Worm (Caenorhabditis elegans) whole organism, young adult: ENCODE results near the gene hap-1.

Source experiments
- F10E7.11 ChIP-seq: sonication (generic microtip); optimal IDR thresholded peaks from 2 replicates; lab custom pipeline; 2017; ENCODE audit warnings: mild to moderate bottlenecking, missing genetic modification characterization, moderate library complexity, missing compliant biosample characterization
- F23B12.7 ChIP-seq: sonication (generic microtip); optimal IDR thresholded peaks from 2 replicates; lab custom pipeline; 2017; ENCODE audit warnings: missing genetic modification characterization, mild to moderate bottlenecking, missing compliant biosample characterization, antibody characterized with exemption, moderate library complexity; ENCODE audit not compliant: insufficient read depth
- F33H1.4 ChIP-seq: fragments of 200-800 bp; sonication (Bioruptor generic); IDR thresholded peaks from 2 replicates; pipeline ENCODE4 v1.3.6; 2022; ENCODE audit warnings: missing genetic modification reagents, missing genetic modification characterization, missing compliant biosample characterization
- F37B4.10 ChIP-seq: fragments of 200-800 bp; sonication (Bioruptor generic); IDR thresholded peaks from 2 replicates; pipeline ENCODE4 v1.3.6; 2022; ENCODE audit warnings: missing genetic modification characterization, missing compliant biosample characterization
- F39B2.1 ChIP-seq: fragments of 200-800 bp; sonication (Bioruptor generic); IDR thresholded peaks from 2 replicates; pipeline ENCODE4 v1.3.6; 2022; ENCODE audit warnings: missing genetic modification reagents, missing genetic modification characterization, missing compliant biosample characterization
- F52B5.7 ChIP-seq: sonication (generic microtip); optimal IDR thresholded peaks from 2 replicates; lab custom pipeline; 2016; ENCODE audit warnings: mild to moderate bottlenecking, missing genetic modification characterization, missing compliant biosample characterization
- F57C9.4 ChIP-seq: sonication (generic microtip); optimal IDR thresholded peaks from 2 replicates; lab custom pipeline; 2017; ENCODE audit warnings: mild to moderate bottlenecking, missing genetic modification characterization, missing compliant biosample characterization
- Y53G8AR.9 ChIP-seq: fragments of 200-800 bp; sonication (Bioruptor generic); conservative IDR thresholded peaks from 2 replicates; pipeline ENCODE4 v1.3.6; 2022; ENCODE audit warnings: missing genetic modification reagents, missing genetic modification characterization, missing compliant biosample characterization
- Y79H2A.3 ChIP-seq: fragments of 200-800 bp; sonication (Bioruptor generic); conservative IDR thresholded peaks from 2 replicates; pipeline ENCODE4 v1.3.6; 2022; ENCODE audit warnings: missing genetic modification reagents, missing genetic modification characterization, missing compliant biosample characterization
- Y95B8A.8 ChIP-seq: fragments of 200-800 bp; sonication (Bioruptor generic); IDR thresholded peaks from 2 replicates; pipeline ENCODE4 v1.3.6; 2022; ENCODE audit warnings: missing genetic modification reagents, missing genetic modification characterization, missing compliant biosample characterization
- athp-1 ChIP-seq: sonication (generic microtip); optimal IDR thresholded peaks from 2 replicates; lab custom pipeline; 2017; ENCODE audit warnings: mild to moderate bottlenecking, missing genetic modification characterization, missing compliant biosample characterization
- cebp-2 ChIP-seq: fragments of 200-800 bp; sonication (Bioruptor generic); IDR thresholded peaks from 2 replicates; pipeline ENCODE4 v1.3.6; 2022; ENCODE audit warnings: missing genetic modification characterization, missing compliant biosample characterization
- ceh-91 ChIP-seq: fragments of 200-800 bp; sonication (Bioruptor generic); IDR thresholded peaks from 2 replicates; pipeline ENCODE4 v1.3.6; 2022; ENCODE audit warnings: missing genetic modification reagents, missing genetic modification characterization, missing compliant biosample characterization
- die-1 ChIP-seq: sonication (generic microtip); optimal IDR thresholded peaks from 2 replicates; lab custom pipeline; 2016; ENCODE audit warnings: missing genotype, mild to moderate bottlenecking, missing genetic modification characterization, missing compliant biosample characterization
- dox-1 ChIP-seq: fragments of 200-800 bp; sonication (Bioruptor generic); IDR thresholded peaks from 2 replicates; pipeline ENCODE4 v1.3.6; 2022; ENCODE audit warnings: missing genetic modification reagents, missing genetic modification characterization, missing compliant biosample characterization
- dpff-1 ChIP-seq: sonication (generic microtip); optimal IDR thresholded peaks from 2 replicates; lab custom pipeline; 2017; ENCODE audit warnings: mild to moderate bottlenecking, missing genetic modification characterization, missing compliant biosample characterization
- ekl-4 ChIP-seq: fragments of 200-800 bp; sonication (Bioruptor generic); IDR thresholded peaks from 2 replicates; pipeline ENCODE4 v1.3.6; 2022; ENCODE audit warnings: missing genetic modification reagents, missing genetic modification characterization, missing compliant biosample characterization
- ets-4 ChIP-seq: fragments of 200-800 bp; sonication (Bioruptor generic); optimal IDR thresholded peaks from 2 replicates; lab custom pipeline; 2018; ENCODE audit warnings: mild to moderate bottlenecking, missing genetic modification characterization, missing compliant biosample characterization
- him-1 ChIP-seq: sonication (generic microtip); optimal IDR thresholded peaks from 2 replicates; lab custom pipeline; 2016; ENCODE audit warnings: missing genotype, missing genetic modification reagents, missing genetic modification characterization, missing compliant biosample characterization
- hlh-26 ChIP-seq: fragments of 200-800 bp; sonication (Bioruptor generic); conservative IDR thresholded peaks from 2 replicates; pipeline ENCODE4 v1.3.6; 2022; ENCODE audit warnings: missing genetic modification reagents, missing genetic modification characterization, missing compliant biosample characterization
- hmg-1.2 ChIP-seq: fragments of 200-800 bp; sonication (Bioruptor generic); IDR thresholded peaks from 2 replicates; pipeline ENCODE4 v1.3.6; 2022; ENCODE audit warnings: missing genetic modification reagents, missing genetic modification characterization, missing compliant biosample characterization
- hmg-20 ChIP-seq: fragments of 200-800 bp; sonication (Bioruptor generic); IDR thresholded peaks from 2 replicates; pipeline ENCODE4 v1.3.6; 2022; ENCODE audit warnings: missing genetic modification reagents, missing genetic modification characterization, missing compliant biosample characterization
- hsf-1 ChIP-seq: fragments of 200-800 bp; sonication (Bioruptor generic); IDR thresholded peaks from 2 replicates; pipeline ENCODE4 v1.3.6; 2022; ENCODE audit warnings: missing genetic modification reagents, missing genetic modification characterization, missing compliant biosample characterization
- let-607 ChIP-seq, 2 experiments: fragments of 200-800 bp in 1 of 2; sonication (Bioruptor generic) in 1 of 2; sonication (generic microtip) in 1 of 2; optimal IDR thresholded peaks; 2 replicates each; lab custom pipeline; 2016 to 2018; ENCODE audit warnings: mild to moderate bottlenecking in 2 of 2, missing compliant biosample characterization in 2 of 2, missing genetic modification characterization in 2 of 2, moderate library complexity in 2 of 2, missing genotype in 1 of 2
- lin-54 ChIP-seq: fragments of 200-800 bp; sonication (Bioruptor generic); optimal IDR thresholded peaks from 2 replicates; lab custom pipeline; 2018; ENCODE audit warnings: mild to moderate bottlenecking, missing genetic modification characterization, missing compliant biosample characterization
- madf-3 ChIP-seq: fragments of 200-800 bp; sonication (Bioruptor generic); IDR thresholded peaks from 2 replicates; pipeline ENCODE4 v1.3.6; 2022; ENCODE audit warnings: missing genetic modification reagents, missing genetic modification characterization, missing compliant biosample characterization
- madf-6 ChIP-seq: fragments of 200-800 bp; sonication (Bioruptor generic); IDR thresholded peaks from 2 replicates; pipeline ENCODE4 v1.3.6; 2022; ENCODE audit warnings: missing genetic modification reagents, missing genetic modification characterization, missing compliant biosample characterization
- madf-8 ChIP-seq: fragments of 200-800 bp; sonication (Bioruptor generic); conservative IDR thresholded peaks from 2 replicates; pipeline ENCODE4 v1.3.6; 2022; ENCODE audit warnings: missing genetic modification reagents, missing genetic modification characterization, missing compliant biosample characterization
- nfya-1 ChIP-seq: sonication (generic microtip); optimal IDR thresholded peaks from 2 replicates; lab custom pipeline; 2017; ENCODE audit warnings: antibody characterized with exemption, missing compliant biosample characterization, missing genetic modification characterization, borderline replicate concordance; ENCODE audit not compliant: insufficient read depth
- nfyb-1 ChIP-seq: fragments of 200-800 bp; sonication (Bioruptor generic); IDR thresholded peaks from 2 replicates; pipeline ENCODE4 v1.3.6; 2022; ENCODE audit warnings: missing genetic modification reagents, missing genetic modification characterization, missing compliant biosample characterization
- nhr-27 ChIP-seq: fragments of 200-800 bp; sonication (Bioruptor generic); optimal IDR thresholded peaks from 2 replicates; lab custom pipeline; 2018; ENCODE audit warnings: mild to moderate bottlenecking, missing genetic modification characterization, moderate library complexity, missing compliant biosample characterization
- pbrm-1 ChIP-seq: fragments of 200-800 bp; sonication (Bioruptor generic); IDR thresholded peaks from 2 replicates; pipeline ENCODE4 v1.3.6; 2022; ENCODE audit warnings: missing genetic modification reagents, missing genetic modification characterization, missing compliant biosample characterization
- pha-4 ChIP-seq: fragments of 150-350 bp; sonication (generic microtip); optimal IDR thresholded peaks from 2 replicates; lab custom pipeline; 2014; ENCODE audit warnings: missing biosample characterization, missing genetic modification reagents, missing genetic modification characterization
- rcor-1 ChIP-seq: fragments of 200-800 bp; sonication (Bioruptor generic); IDR thresholded peaks from 2 replicates; pipeline ENCODE4 v1.3.6; 2022; ENCODE audit warnings: missing genetic modification reagents, missing genetic modification characterization, missing compliant biosample characterization
- rec-8 ChIP-seq, 2 experiments: sonication (generic microtip); optimal IDR thresholded peaks; 2 replicates each; lab custom pipeline; 2016; ENCODE audit warnings: mild to moderate bottlenecking in 2 of 2, missing genetic modification characterization in 2 of 2, missing genetic modification reagents in 2 of 2, missing genotype in 2 of 2, missing biosample characterization in 1 of 2, missing compliant biosample characterization in 1 of 2, moderate library complexity in 1 of 2
- repo-1 ChIP-seq: sonication (generic microtip); optimal IDR thresholded peaks from 2 replicates; lab custom pipeline; 2017; ENCODE audit warnings: mild to moderate bottlenecking, missing genetic modification characterization, missing compliant biosample characterization
- snpc-1.3 ChIP-seq: sonication (generic microtip); optimal IDR thresholded peaks from 2 replicates; lab custom pipeline; 2017; ENCODE audit warnings: missing genetic modification characterization, mild to moderate bottlenecking, missing compliant biosample characterization, antibody characterized with exemption, moderate library complexity, missing genotype, missing genetic modification reagents; ENCODE audit not compliant: insufficient read depth
- snpc-3.4 ChIP-seq: sonication (generic microtip); optimal IDR thresholded peaks from 2 replicates; lab custom pipeline; 2017; ENCODE audit warnings: missing genetic modification characterization, mild to moderate bottlenecking, missing compliant biosample characterization, antibody characterized with exemption, moderate library complexity, missing genotype, missing genetic modification reagents
- tbx-9 ChIP-seq: sonication (generic microtip); optimal IDR thresholded peaks from 2 replicates; lab custom pipeline; 2016; ENCODE audit warnings: borderline replicate concordance, missing genetic modification characterization, inconsistent platforms, missing compliant biosample characterization
- xnd-1 ChIP-seq: sonication (generic microtip); optimal IDR thresholded peaks from 2 replicates; lab custom pipeline; 2016; ENCODE audit warnings: missing genotype, missing genetic modification reagents, missing genetic modification characterization, missing compliant biosample characterization
- zfh-2 ChIP-seq: fragments of 200-800 bp; sonication (Bioruptor generic); conservative IDR thresholded peaks from 2 replicates; pipeline ENCODE4 v1.3.6; 2022; ENCODE audit warnings: missing genetic modification reagents, missing genetic modification characterization, missing compliant biosample characterization
- ztf-26 ChIP-seq: sonication (generic microtip); optimal IDR thresholded peaks from 2 replicates; lab custom pipeline; 2017; ENCODE audit warnings: missing genetic modification characterization, missing compliant biosample characterization
- ztf-3 ChIP-seq: fragments of 200-800 bp; sonication (Bioruptor generic); optimal IDR thresholded peaks from 2 replicates; lab custom pipeline; 2018; ENCODE audit warnings: mild to moderate bottlenecking, missing genetic modification characterization, missing compliant biosample characterization

hap-1 gene

ce11 chrIII:5274715-5275355, 11.1 kb downstream of the hap-1 start, which contains the start of the genes daf-41 and toc-1:
daf-41 (minus strand) TSS chrIII:5274765.
toc-1 (plus strand) TSS chrIII:5275251.
- TF ChIP-seq hmg-1.2 (GFP tag; lab: Robert Waterston, UW) (no peak), hsf-1 (peak; percentile 83), lin-54 (peak; percentile 39), cebp-2 (GFP tag; lab: Robert Waterston, UW) (no peak), let-607 (tag; optimal IDR thresholded peaks at IDR 0.05; lab: Kevin White, UChicago) (peak; percentile 77 to 86), dox-1 (GFP tag; lab: Robert Waterston, UW) (peak; percentile 15; the same call in 1 of the 2 replicates), him-1 (no peak), ztf-3 (GFP tag; lab: Kevin White, UChicago) (no peak), nfya-1 (tag; lab: Kevin White, UChicago) (no peak), F33H1.4 (GFP tag; lab: Robert Waterston, UW) (peak; percentile 80)

DNA sequence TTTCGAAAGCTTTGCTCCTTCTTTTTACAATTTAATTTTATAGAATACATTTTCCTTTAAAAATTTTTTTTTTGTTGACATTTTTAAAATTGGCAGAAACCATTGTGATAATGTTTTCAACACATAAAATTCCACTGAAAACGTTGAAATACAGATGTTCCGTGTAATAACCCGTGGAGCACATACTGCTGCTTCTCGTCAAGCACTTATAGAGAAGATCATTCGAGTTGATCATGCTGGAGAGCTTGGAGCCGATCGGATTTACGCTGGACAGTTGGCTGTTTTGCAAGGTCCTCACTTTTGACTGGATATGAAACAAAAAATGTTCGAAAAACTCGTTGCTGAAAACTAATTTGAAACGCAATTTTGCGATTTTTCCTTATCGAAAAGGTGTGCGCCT, 14.0 kb downstream of the hap-1 start, which contains the start of gene clk-1:
Gene clk-1 (plus strand): TSS at position 155 of the 400 bp plus-strand sequence.
- TF ChIP-seq ztf-26 (tag; lab: Kevin White, UChicago) (no peak), pha-4 (no peak), madf-6 (GFP tag; lab: Robert Waterston, UW) (peak; percentile 24; the same call in 1 of the 2 replicates), hsf-1 (0 out of 2 replicates have a peak, but pooled peaks have one; percentile 55), repo-1 (no peak), hmg-1.2 (GFP tag; lab: Robert Waterston, UW) (no peak), snpc-1.3 (no peak), madf-8 (no peak), hlh-26 (GFP tag; lab: Robert Waterston, UW) (no peak), tbx-9 (no peak), dpff-1 (tag; lab: Kevin White, UChicago) (peak; percentile 4), Y53G8AR.9 (GFP tag; lab: Robert Waterston, UW) (no peak), madf-3 (no peak), nfyb-1 (GFP tag; lab: Robert Waterston, UW) (0 out of 2 replicates have a peak, but pooled peaks have one; percentile 8), rcor-1 (GFP tag; lab: Robert Waterston, UW) (no peak), ekl-4 (0 out of 2 replicates have a peak, but pooled peaks have one; percentile 33), F52B5.7 (peak; percentile 6), F10E7.11 (tag; lab: Kevin White, UChicago) (no peak), snpc-3.4 (tag; lab: Kevin White, UChicago) (no peak)

DNA sequence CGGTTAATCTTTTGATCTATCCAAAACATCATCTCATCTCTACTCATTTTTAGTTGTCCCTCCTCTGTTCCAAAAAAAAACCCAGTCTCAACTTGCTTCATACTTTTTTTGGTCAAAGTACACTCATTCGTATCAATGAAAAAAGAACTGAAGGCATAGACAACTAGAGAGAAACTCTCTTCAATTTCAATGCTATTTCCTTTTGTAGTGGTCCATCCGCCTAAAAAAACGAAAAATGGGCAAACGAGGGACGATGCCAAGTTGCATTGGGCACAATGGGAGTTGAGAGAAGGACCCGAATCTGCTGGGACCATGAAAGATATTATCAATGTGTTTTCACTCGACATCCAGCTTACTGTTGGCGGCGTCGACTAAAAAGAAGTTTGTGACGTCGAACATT, 16.5 kb downstream of the hap-1 start:
- TF ChIP-seq F37B4.10 (GFP tag; lab: Robert Waterston, UW) (no peak), die-1 (no peak), hmg-1.2 (GFP tag; lab: Robert Waterston, UW) (peak; percentile 90), hmg-20 (GFP tag; lab: Robert Waterston, UW) (no peak)

ce11 chrIII:5285484-5285883, 21.7 kb downstream of the hap-1 start:
- TF ChIP-seq pbrm-1 (GFP tag; lab: Robert Waterston, UW) (no peak), rec-8 (tag; optimal IDR thresholded peaks at IDR 0.05; lab: Kevin White, UChicago) (no peak), rcor-1 (GFP tag; lab: Robert Waterston, UW) (no peak), zfh-2 (GFP tag; lab: Robert Waterston, UW) (peak; percentile 58; the same call in 1 of the 2 replicates), Y79H2A.3 (GFP tag; lab: Robert Waterston, UW) (no peak), Y95B8A.8 (no peak; the same call in 1 of the 2 replicates), F39B2.1 (no peak), athp-1 (no peak), F57C9.4 (tag; lab: Kevin White, UChicago) (no peak), snpc-3.4 (tag; lab: Kevin White, UChicago) (no peak), nhr-27 (tag; lab: Kevin White, UChicago) (no peak), ceh-91 (no peak), F23B12.7 (tag; lab: Kevin White, UChicago) (no peak), xnd-1 (tag; lab: Kevin White, UChicago) (no peak), ets-4 (GFP tag; lab: Kevin White, UChicago) (no peak)
